Worm (Caenorhabditis elegans) whole organism, L3 larva: Measurements from ENCODE around the gene srxa-10.

Experiments used
- R02D3.7 ChIP-seq: fragments of 150-350 bp; optimal IDR thresholded peaks from 2 replicates; lab custom pipeline; 2014; ENCODE audit warnings: missing biosample characterization, missing genetic modification characterization
- aly-2 ChIP-seq: fragments of 150-350 bp; optimal IDR thresholded peaks from 2 replicates; lab custom pipeline; 2014; ENCODE audit warnings: missing biosample characterization, missing genetic modification characterization
- ama-1 ChIP-seq: fragments of 150-350 bp; optimal IDR thresholded peaks from 2 replicates; lab custom pipeline; 2018
- ceh-16 ChIP-seq: sonication (generic microtip); optimal IDR thresholded peaks from 2 replicates; lab custom pipeline; 2017; ENCODE audit warnings: missing biosample characterization, missing genetic modification characterization
- ceh-28 ChIP-seq: fragments of 150-350 bp; optimal IDR thresholded peaks from 2 replicates; lab custom pipeline; 2014; ENCODE audit warnings: missing biosample characterization, missing genetic modification reagents, missing genetic modification characterization
- ceh-82 ChIP-seq: fragments of 150-350 bp; optimal IDR thresholded peaks from 2 replicates; lab custom pipeline; 2014; ENCODE audit warnings: missing biosample characterization, missing genetic modification characterization
- daf-12 ChIP-seq: fragments of 150-350 bp; optimal IDR thresholded peaks from 2 replicates; lab custom pipeline; 2014; ENCODE audit warnings: missing biosample characterization, missing genetic modification reagents, missing genetic modification characterization
- egl-27 ChIP-seq: sonication (generic microtip); optimal IDR thresholded peaks from 4 replicates; lab custom pipeline; 2017; ENCODE audit warnings: missing biosample characterization, missing genetic modification reagents, missing genetic modification characterization
- elt-1 ChIP-seq: fragments of 150-350 bp; optimal IDR thresholded peaks from 2 replicates; lab custom pipeline; 2014; ENCODE audit warnings: missing biosample characterization, missing genetic modification characterization
- elt-3 ChIP-seq, 3 experiments: fragments of 150-350 bp in 1 of 3; sonication (generic microtip) in 2 of 3; optimal IDR thresholded peaks; 2 replicates in 2 of 3; 4 replicates in 1 of 3; lab custom pipeline; 2014 to 2017; ENCODE audit warnings: missing biosample characterization in 3 of 3, missing genetic modification characterization in 3 of 3
- eor-1 ChIP-seq, 2 experiments: fragments of 150-350 bp; optimal IDR thresholded peaks; 2 replicates each; lab custom pipeline; 2014 to 2018; ENCODE audit warnings: missing biosample characterization in 2 of 2, missing genetic modification characterization in 2 of 2
- fkh-10 ChIP-seq: sonication (generic microtip); optimal IDR thresholded peaks from 2 replicates; lab custom pipeline; 2017; ENCODE audit warnings: missing biosample characterization, missing genetic modification reagents, missing genetic modification characterization
- fkh-2 ChIP-seq: fragments of 150-350 bp; optimal IDR thresholded peaks from 2 replicates; lab custom pipeline; 2014; ENCODE audit warnings: missing biosample characterization, missing genetic modification reagents, missing genetic modification characterization
- hmg-11 ChIP-seq: sonication (generic microtip); optimal IDR thresholded peaks from 2 replicates; lab custom pipeline; 2016; ENCODE audit warnings: missing genetic modification characterization, missing compliant biosample characterization
- jun-1 ChIP-seq: fragments of 150-350 bp; optimal IDR thresholded peaks from 2 replicates; lab custom pipeline; 2014; ENCODE audit warnings: missing biosample characterization, missing genetic modification reagents, missing genetic modification characterization
- lin-15B ChIP-seq: fragments of 150-350 bp; optimal IDR thresholded peaks from 2 replicates; lab custom pipeline; 2014; ENCODE audit warnings: missing biosample characterization, missing genetic modification characterization
- mdl-1 ChIP-seq: fragments of 150-350 bp; optimal IDR thresholded peaks from 2 replicates; lab custom pipeline; 2014; ENCODE audit warnings: missing biosample characterization, missing genetic modification characterization
- nfya-1 ChIP-seq: sonication (generic microtip); optimal IDR thresholded peaks from 2 replicates; lab custom pipeline; 2017; ENCODE audit warnings: missing genetic modification characterization, mild to moderate bottlenecking, missing compliant biosample characterization, antibody characterized with exemption, moderate library complexity; ENCODE audit not compliant: insufficient read depth
- nhr-12 ChIP-seq: fragments of 150-350 bp; optimal IDR thresholded peaks from 2 replicates; lab custom pipeline; 2014; ENCODE audit warnings: missing biosample characterization, missing genetic modification characterization
- nhr-237 ChIP-seq: fragments of 150-350 bp; optimal IDR thresholded peaks from 2 replicates; lab custom pipeline; 2014; ENCODE audit warnings: missing biosample characterization, missing genetic modification characterization
- nhr-25 ChIP-seq: sonication (generic microtip); optimal IDR thresholded peaks from 2 replicates; lab custom pipeline; 2017; ENCODE audit warnings: missing biosample characterization, missing genetic modification characterization
- nhr-28 ChIP-seq: fragments of 150-350 bp; optimal IDR thresholded peaks from 2 replicates; lab custom pipeline; 2014; ENCODE audit warnings: missing biosample characterization, missing genetic modification characterization
- nhr-43 ChIP-seq: sonication (generic microtip); optimal IDR thresholded peaks from 2 replicates; lab custom pipeline; 2016; ENCODE audit warnings: mild to moderate bottlenecking, missing genetic modification characterization, missing compliant biosample characterization; ENCODE audit not compliant: poor library complexity, severe bottlenecking
- nhr-76 ChIP-seq: fragments of 150-350 bp; sonication (generic microtip); optimal IDR thresholded peaks from 5 replicates; lab custom pipeline; 2014; ENCODE audit warnings: missing biosample characterization, missing genetic modification characterization
- nhr-77 ChIP-seq: fragments of 150-350 bp; optimal IDR thresholded peaks from 2 replicates; lab custom pipeline; 2014; ENCODE audit warnings: missing biosample characterization, missing genetic modification characterization
- pha-4 ChIP-seq: fragments of 150-350 bp; optimal IDR thresholded peaks from 2 replicates; lab custom pipeline; 2014; ENCODE audit warnings: missing biosample characterization, missing genetic modification reagents, missing genetic modification characterization
- pqm-1 ChIP-seq: fragments of 150-350 bp; optimal IDR thresholded peaks from 2 replicates; lab custom pipeline; 2017; ENCODE audit warnings: missing biosample characterization, missing genetic modification characterization, inconsistent platforms
- sea-2 ChIP-seq: fragments of 150-350 bp; sonication (generic microtip); optimal IDR thresholded peaks from 4 replicates; lab custom pipeline; 2014; ENCODE audit warnings: missing biosample characterization, missing genetic modification reagents, missing genetic modification characterization
- skn-1 ChIP-seq: fragments of 150-350 bp; optimal IDR thresholded peaks from 2 replicates; lab custom pipeline; 2014; ENCODE audit warnings: missing biosample characterization, missing genetic modification characterization
- snpc-4 ChIP-seq: fragments of 150-350 bp; optimal IDR thresholded peaks from 2 replicates; lab custom pipeline; 2014; ENCODE audit warnings: missing biosample characterization, missing genetic modification characterization
- tbx-2 ChIP-seq: sonication (generic microtip); optimal IDR thresholded peaks from 2 replicates; lab custom pipeline; 2016; ENCODE audit warnings: mild to moderate bottlenecking, missing genetic modification characterization, missing compliant biosample characterization
- unc-39 ChIP-seq: sonication (generic microtip); optimal IDR thresholded peaks from 4 replicates; lab custom pipeline; 2017; ENCODE audit warnings: missing biosample characterization, missing genetic modification characterization
- unc-62 ChIP-seq: fragments of 150-350 bp; sonication (generic microtip); optimal IDR thresholded peaks from 4 replicates; lab custom pipeline; 2014; ENCODE audit warnings: missing biosample characterization, missing genetic modification reagents, missing genetic modification characterization
- zag-1 ChIP-seq: fragments of 150-350 bp; optimal IDR thresholded peaks from 2 replicates; lab custom pipeline; 2014; ENCODE audit warnings: missing biosample characterization, missing genetic modification characterization
- ztf-11 ChIP-seq: fragments of 150-350 bp; optimal IDR thresholded peaks from 2 replicates; lab custom pipeline; 2014; ENCODE audit warnings: missing biosample characterization, missing genetic modification characterization
- ztf-4 ChIP-seq: fragments of 150-350 bp; optimal IDR thresholded peaks from 2 replicates; lab custom pipeline; 2014; ENCODE audit warnings: missing biosample characterization, missing genetic modification characterization

srxa-10 gene

ce11 chrIII:9775916-9776315, 20.4 kb downstream of the srxa-10 start:
- TF ChIP-seq zag-1 (tag; lab: Kevin White, UChicago), result no peak
- TF ChIP-seq lin-15B (tag; lab: Kevin White, UChicago), result peak; percentile 18

- TF ChIP-seq ztf-4 (tag; lab: Kevin White, UChicago) (no peak), nhr-12 (tag; lab: Kevin White, UChicago) (no peak), elt-3 (tag; optimal IDR thresholded peaks at IDR 0.05; lab: Kevin White, UChicago) (no peak), ceh-16 (tag; lab: Kevin White, UChicago) (no peak), fkh-10 (GFP tag; lab: Kevin White, UChicago) (no peak), unc-39 (tag; lab: Kevin White, UChicago) (no peak), R02D3.7 (no peak), hmg-11 (tag; lab: Kevin White, UChicago) (no peak), ztf-11 (no peak), sea-2 (GFP tag; lab: Kevin White, UChicago) (no peak), unc-62 (GFP tag; lab: Kevin White, UChicago) (no peak), aly-2 (no peak), jun-1 (tag; lab: Kevin White, UChicago) (no peak), fkh-2 (tag; lab: Kevin White, UChicago) (no peak)
These were observed 24.0 kb downstream of the srxa-10 start for ce11 chrIII:9772394-9772793.

- no peak for TF ChIP-seq pqm-1 (tag; lab: Kevin White, UChicago)
- TF ChIP-seq ceh-28 (tag; lab: Kevin White, UChicago), result no peak
- TF ChIP-seq fkh-10 (GFP tag; lab: Kevin White, UChicago), result no peak
- no peak for TF ChIP-seq nfya-1
- no peak for TF ChIP-seq nhr-28 (tag; lab: Kevin White, UChicago)
- TF ChIP-seq aly-2, result no peak
- no peak for TF ChIP-seq ama-1 (lab: Kevin White, UChicago)
- no peak for TF ChIP-seq pha-4 (tag; lab: Kevin White, UChicago)
- no peak for TF ChIP-seq mdl-1
- TF ChIP-seq hmg-11 (tag; lab: Kevin White, UChicago), result no peak
- no peak for TF ChIP-seq jun-1 (tag; lab: Kevin White, UChicago)
- no peak for TF ChIP-seq egl-27
- TF ChIP-seq ztf-4 (tag; lab: Kevin White, UChicago), result no peak
- no peak for TF ChIP-seq eor-1 (tag; optimal IDR thresholded peaks at IDR 0.05; lab: Kevin White, UChicago)
- no peak for TF ChIP-seq snpc-4
- TF ChIP-seq unc-39 (tag; lab: Kevin White, UChicago), result no peak
- TF ChIP-seq daf-12 (tag; lab: Kevin White, UChicago), result no peak
- TF ChIP-seq elt-1 (tag; lab: Kevin White, UChicago), result no peak
These were observed 25.8 kb downstream of the srxa-10 start for ce11 chrIII:9770590-9770989.

- TF ChIP-seq pqm-1 (tag; lab: Kevin White, UChicago) (no peak), egl-27 (no peak), ceh-82 (tag; lab: Kevin White, UChicago) (no peak), nhr-76 (tag; lab: Kevin White, UChicago) (no peak)
These were observed 28.3 kb downstream of the srxa-10 start for ce11 chrIII:9768023-9768422.

ce11 chrIII:9767095-9767494, 29.3 kb downstream of the srxa-10 start:
- TF ChIP-seq unc-62 (GFP tag; lab: Kevin White, UChicago) (no peak), unc-39 (tag; lab: Kevin White, UChicago) (no peak), tbx-2 (no peak), fkh-10 (GFP tag; lab: Kevin White, UChicago) (no peak), ceh-82 (tag; lab: Kevin White, UChicago) (no peak), lin-15B (tag; lab: Kevin White, UChicago) (no peak), skn-1 (tag; lab: Kevin White, UChicago) (no peak), nhr-25 (tag; lab: Kevin White, UChicago) (no peak), hmg-11 (tag; lab: Kevin White, UChicago) (no peak), nhr-43 (no peak), pqm-1 (tag; lab: Kevin White, UChicago) (no peak), nhr-77 (no peak), egl-27 (no peak), pha-4 (tag; lab: Kevin White, UChicago) (no peak), nhr-237 (tag; lab: Kevin White, UChicago) (no peak), jun-1 (tag; lab: Kevin White, UChicago) (no peak)
- TF ChIP-seq, all 47 proteins: peak for 0
